Fruit fly (Drosophila melanogaster) whole organism, embryonic: ENCODE results near the gene SdicC.

Experiments used
- Asciz ChIP-seq: fragments of 200-800 bp; sonication (Bioruptor generic); optimal IDR thresholded peaks from 2 replicates; lab custom pipeline; 2017; ENCODE audit warnings: missing biosample characterization, mild to moderate bottlenecking, missing genetic modification characterization, missing genetic modification reagents
- CG10366 ChIP-seq: fragments of 200-800 bp; sonication (Bioruptor generic); IDR thresholded peaks from 2 replicates; pipeline ENCODE4 v1.3.6; 2022; ENCODE audit warnings: missing biosample characterization, missing genetic modification characterization
- CG10431 ChIP-seq: fragments of 200-800 bp; sonication (Bioruptor generic); optimal IDR thresholded peaks from 3 replicates; lab custom pipeline; 2018; ENCODE audit warnings: missing biosample characterization, mild to moderate bottlenecking, missing genetic modification characterization
- CG11247 ChIP-seq: fragments of 200-800 bp; sonication (Bioruptor generic); IDR thresholded peaks from 2 replicates; pipeline ENCODE4 v1.3.6; 2022; ENCODE audit warnings: missing biosample characterization, missing genetic modification characterization
- CG11398 ChIP-seq: fragments of 200-800 bp; sonication (Bioruptor generic); optimal IDR thresholded peaks from 2 replicates; lab custom pipeline; 2016; ENCODE audit warnings: missing biosample characterization, missing genetic modification characterization
- CG11696 ChIP-seq: fragments of 200-800 bp; sonication (Bioruptor generic); IDR thresholded peaks from 2 replicates; pipeline ENCODE4 v1.3.6; 2022; ENCODE audit warnings: missing biosample characterization, missing genetic modification characterization
- CG12942 ChIP-seq: fragments of 200-800 bp; sonication (Bioruptor generic); optimal IDR thresholded peaks from 3 replicates; lab custom pipeline; 2016; ENCODE audit warnings: missing biosample characterization, missing genetic modification characterization
- CG14050 ChIP-seq: fragments of 200-800 bp; sonication (Bioruptor generic); IDR thresholded peaks from 3 replicates; pipeline ENCODE4 v1.3.6; 2022; ENCODE audit warnings: missing biosample characterization, missing genetic modification characterization
- CG15479 ChIP-seq: fragments of 200-800 bp; sonication (Bioruptor generic); optimal IDR thresholded peaks from 3 replicates; lab custom pipeline; 2019; ENCODE audit warnings: missing biosample characterization, mild to moderate bottlenecking, missing genetic modification characterization, moderate library complexity
- CG18011 ChIP-seq: fragments of 200-800 bp; sonication (Bioruptor generic); optimal IDR thresholded peaks from 2 replicates; lab custom pipeline; 2017; ENCODE audit warnings: missing biosample characterization, missing genetic modification characterization, mild to moderate bottlenecking, moderate library complexity, missing genotype
- CG18599 ChIP-seq: fragments of 200-800 bp; sonication (Bioruptor generic); optimal IDR thresholded peaks from 3 replicates; lab custom pipeline; 2017; ENCODE audit warnings: missing biosample characterization, missing genetic modification characterization, mild to moderate bottlenecking, moderate library complexity, missing genetic modification reagents
- CG2129 ChIP-seq: fragments of 200-800 bp; sonication (Bioruptor generic); IDR thresholded peaks from 2 replicates; pipeline ENCODE4 v1.3.6; 2022; ENCODE audit warnings: missing biosample characterization, missing genetic modification characterization; ENCODE audit not compliant: partially characterized antibody
- CG3281 ChIP-seq: fragments of 200-800 bp; sonication (Bioruptor generic); optimal IDR thresholded peaks from 3 replicates; lab custom pipeline; 2017; ENCODE audit warnings: missing biosample characterization, mild to moderate bottlenecking, missing genetic modification characterization
- CG33557 ChIP-seq: fragments of 200-800 bp; sonication (Bioruptor generic); optimal IDR thresholded peaks from 2 replicates; lab custom pipeline; 2019; ENCODE audit warnings: missing biosample characterization, mild to moderate bottlenecking, missing genetic modification characterization, moderate library complexity
- CG3726 ChIP-seq: fragments of 200-800 bp; sonication (Bioruptor generic); IDR thresholded peaks from 3 replicates; pipeline ENCODE4, ENCODE4 v1.3.6; 2022; ENCODE audit warnings: missing biosample characterization, missing genetic modification characterization
- CG3838 ChIP-seq: fragments of 200-800 bp; sonication (Bioruptor generic); optimal IDR thresholded peaks from 3 replicates; lab custom pipeline; 2016; ENCODE audit warnings: missing biosample characterization, missing genetic modification characterization
- CG4820 ChIP-seq: fragments of 200-800 bp; sonication (Bioruptor generic); optimal IDR thresholded peaks from 3 replicates; lab custom pipeline; 2016; ENCODE audit warnings: missing biosample characterization, missing genetic modification characterization
- CG6175 ChIP-seq: fragments of 200-800 bp; sonication (Bioruptor generic); IDR thresholded peaks from 3 replicates; pipeline ENCODE4 v1.3.6; 2022; ENCODE audit warnings: missing biosample characterization, missing genetic modification characterization
- CG6813 ChIP-seq: fragments of 200-800 bp; sonication (Bioruptor generic); optimal IDR thresholded peaks from 2 replicates; lab custom pipeline; 2017; ENCODE audit warnings: missing biosample characterization, missing genetic modification characterization, mild to moderate bottlenecking, moderate library complexity, missing genetic modification reagents
- CG7786 ChIP-seq: fragments of 200-800 bp; sonication (Bioruptor generic); optimal IDR thresholded peaks from 2 replicates; lab custom pipeline; 2016; ENCODE audit warnings: missing biosample characterization, missing genetic modification characterization
- CG8359 ChIP-seq: fragments of 200-800 bp; sonication (Bioruptor generic); optimal IDR thresholded peaks from 2 replicates; lab custom pipeline; 2017; ENCODE audit warnings: missing biosample characterization, mild to moderate bottlenecking, missing genetic modification characterization, borderline replicate concordance
- CG9215 ChIP-seq: fragments of 200-800 bp; sonication (Bioruptor generic); IDR thresholded peaks from 2 replicates; pipeline ENCODE4 v1.3.6; 2022; ENCODE audit warnings: missing biosample characterization, missing genetic modification characterization
- CG9817 ChIP-seq: fragments of 200-800 bp; sonication (Bioruptor generic); optimal IDR thresholded peaks from 2 replicates; lab custom pipeline; 2018; ENCODE audit warnings: missing biosample characterization, mild to moderate bottlenecking, missing genetic modification characterization, moderate library complexity
- CrebB ChIP-seq: fragments of 200-800 bp; sonication (Bioruptor generic); optimal IDR thresholded peaks from 3 replicates; lab custom pipeline; 2018; ENCODE audit warnings: missing biosample characterization, mild to moderate bottlenecking, missing genetic modification characterization
- Dad ChIP-seq: fragments of 200-800 bp; sonication (Bioruptor generic); optimal IDR thresholded peaks from 3 replicates; lab custom pipeline; 2016; ENCODE audit warnings: missing biosample characterization, missing genetic modification characterization
- Dip2 ChIP-seq: fragments of 200-800 bp; sonication (Bioruptor generic); IDR thresholded peaks from 2 replicates; pipeline ENCODE4 v1.3.6; 2022; ENCODE audit warnings: missing biosample characterization, missing genetic modification characterization
- Doc2 ChIP-seq: fragments of 200-800 bp; sonication (Bioruptor generic); IDR thresholded peaks from 2 replicates; pipeline ENCODE4 v1.3.6; 2022; ENCODE audit warnings: missing biosample characterization, missing genetic modification characterization
- Gsc ChIP-seq: fragments of 200-800 bp; sonication (Bioruptor generic); IDR thresholded peaks from 2 replicates; pipeline ENCODE4 v1.3.6; 2022; ENCODE audit warnings: missing biosample characterization, missing genetic modification characterization
- HLHmδ ChIP-seq: fragments of 200-800 bp; sonication (Bioruptor generic); optimal IDR thresholded peaks from 2 replicates; lab custom pipeline; 2018; ENCODE audit warnings: missing biosample characterization, mild to moderate bottlenecking, missing genetic modification characterization, moderate library complexity
- Mad ChIP-seq: fragments of 200-800 bp; sonication (Bioruptor generic); optimal IDR thresholded peaks from 2 replicates; lab custom pipeline; 2016; ENCODE audit warnings: missing biosample characterization, missing genetic modification characterization
- Oaz ChIP-seq: fragments of 200-800 bp; sonication (Bioruptor generic); IDR thresholded peaks from 2 replicates; pipeline ENCODE4 v1.3.6; 2022; ENCODE audit warnings: missing biosample characterization, missing genetic modification characterization
- Ravus ChIP-seq: fragments of 200-800 bp; sonication (Bioruptor generic); IDR thresholded peaks from 2 replicates; pipeline ENCODE4 v1.3.6; 2022; ENCODE audit warnings: missing biosample characterization, missing genetic modification characterization
- Trl ChIP-seq, 3 experiments: fragments of >200 bp in 2 of 3; fragments of 200-800 bp in 1 of 3; sonication (Bioruptor generic) in 1 of 3; optimal IDR thresholded peaks; 2 replicates in 1 of 3; 3 replicates in 2 of 3; lab custom pipeline; 2016 to 2017; ENCODE audit warnings: missing biosample characterization in 1 of 3, missing genetic modification characterization in 1 of 3
- Xbp1 ChIP-seq: fragments of 200-800 bp; sonication (Bioruptor generic); optimal IDR thresholded peaks from 3 replicates; lab custom pipeline; 2016; ENCODE audit warnings: missing biosample characterization, mild to moderate bottlenecking, missing genetic modification characterization
- al ChIP-seq: fragments of 200-800 bp; sonication (Bioruptor generic); IDR thresholded peaks from 2 replicates; pipeline ENCODE4 v1.3.6; 2022; ENCODE audit warnings: missing biosample characterization, missing genetic modification characterization
- bsh ChIP-seq, 2 experiments: fragments of 200-800 bp; sonication (Bioruptor generic); optimal IDR thresholded peaks; 2 replicates each; lab custom pipeline; 2017 to 2018; ENCODE audit warnings: mild to moderate bottlenecking in 2 of 2, missing biosample characterization in 2 of 2, missing genetic modification characterization in 2 of 2, moderate library complexity in 1 of 2
- btn ChIP-seq: fragments of 200-800 bp; sonication (Bioruptor generic); optimal IDR thresholded peaks from 2 replicates; lab custom pipeline; 2016; ENCODE audit warnings: missing biosample characterization, missing genetic modification characterization
- cato ChIP-seq: fragments of 200-800 bp; sonication (Bioruptor generic); optimal IDR thresholded peaks from 2 replicates; lab custom pipeline; 2016; ENCODE audit warnings: missing biosample characterization, missing genetic modification characterization, borderline replicate concordance
- emc ChIP-seq: fragments of 200-800 bp; sonication (Bioruptor generic); optimal IDR thresholded peaks from 2 replicates; lab custom pipeline; 2016; ENCODE audit warnings: missing biosample characterization, missing genetic modification characterization
- gsb ChIP-seq: fragments of 200-800 bp; sonication (Bioruptor generic); IDR thresholded peaks from 2 replicates; pipeline ENCODE4 v1.3.6; 2022; ENCODE audit warnings: missing biosample characterization, missing genetic modification characterization
- ind ChIP-seq: fragments of 200-800 bp; sonication (Bioruptor generic); optimal IDR thresholded peaks from 3 replicates; lab custom pipeline; 2016; ENCODE audit warnings: missing biosample characterization, missing genetic modification characterization
- ken ChIP-seq: fragments of 200-800 bp; sonication (Bioruptor generic); IDR thresholded peaks from 3 replicates; pipeline ENCODE4 v1.3.6; 2022; ENCODE audit warnings: missing biosample characterization, missing genetic modification characterization
- nmo ChIP-seq: fragments of 200-800 bp; sonication (Bioruptor generic); optimal IDR thresholded peaks from 2 replicates; lab custom pipeline; 2018; ENCODE audit warnings: missing biosample characterization, mild to moderate bottlenecking, missing genetic modification characterization, moderate library complexity
- row ChIP-seq: fragments of 200-800 bp; sonication (Bioruptor generic); IDR thresholded peaks from 3 replicates; pipeline ENCODE4 v1.3.6; 2022; ENCODE audit warnings: missing biosample characterization, missing genetic modification characterization
- tap ChIP-seq: fragments of 200-800 bp; optimal IDR thresholded peaks from 3 replicates; lab custom pipeline; 2019; ENCODE audit warnings: missing biosample characterization, mild to moderate bottlenecking, missing genetic modification characterization, moderate library complexity
- unc-4 ChIP-seq: fragments of 200-800 bp; sonication (Bioruptor generic); IDR thresholded peaks from 2 replicates; pipeline ENCODE4 v1.3.6; 2022; ENCODE audit warnings: missing biosample characterization, missing genetic modification characterization; ENCODE audit not compliant: partially characterized antibody
- yki ChIP-seq: fragments of >200 bp; optimal IDR thresholded peaks from 3 replicates; lab custom pipeline; 2018
- z ChIP-seq: fragments of 200-800 bp; sonication (Bioruptor generic); IDR thresholded peaks from 3 replicates; pipeline ENCODE4 v1.3.6; 2022; ENCODE audit warnings: missing biosample characterization, missing genetic modification characterization
- zen2 ChIP-seq: fragments of 200-800 bp; sonication (Bioruptor generic); IDR thresholded peaks from 3 replicates; pipeline ENCODE4 v1.3.6; 2022; ENCODE audit warnings: missing biosample characterization, missing genetic modification characterization; ENCODE audit not compliant: partially characterized antibody
- zf30C ChIP-seq: fragments of 200-800 bp; sonication (Bioruptor generic); optimal IDR thresholded peaks from 3 replicates; lab custom pipeline; 2018; ENCODE audit warnings: missing biosample characterization, mild to moderate bottlenecking, missing genetic modification characterization
- zfh1 ChIP-seq: fragments of 200-800 bp; sonication (Bioruptor generic); IDR thresholded peaks from 3 replicates; pipeline ENCODE4 v1.3.6; 2022; ENCODE audit warnings: missing biosample characterization, missing genetic modification characterization

Gene SdicC

dm6 chrX:20173464-20173995 lies 43.5 kb downstream of the SdicC start, which contains the start of gene AnxB10 (continued):
- TF ChIP-seq CG3838 (GFP tag; lab: Kevin White, UChicago) = no peak
- TF ChIP-seq Mad (GFP tag; lab: Kevin White, UChicago) = peak; percentile 33
- no peak for TF ChIP-seq CG8359 (GFP tag; lab: Kevin White, UChicago)
- TF ChIP-seq unc-4 = no peak
- no peak for TF ChIP-seq zf30C (GFP tag; lab: Kevin White, UChicago)
- TF ChIP-seq CG12942 (GFP tag; lab: Kevin White, UChicago) = no peak
- TF ChIP-seq CG11247 (GFP tag; lab: Robert Waterston, UW) = no peak
- 0 out of 3 replicates have a peak, but pooled peaks have one; percentile 8 for TF ChIP-seq zfh1 (GFP tag; lab: Robert Waterston, UW)
- no peak for TF ChIP-seq Oaz (GFP tag; lab: Robert Waterston, UW)
- TF ChIP-seq Asciz = peak; percentile 63
- TF ChIP-seq Gsc (GFP tag; lab: Robert Waterston, UW) = no peak
- no peak for TF ChIP-seq HLHmδ (GFP tag; lab: Kevin White, UChicago)
- no peak for TF ChIP-seq CG11398 (GFP tag; lab: Kevin White, UChicago)
- peak; percentile 29; the same call in 1 of the 2 replicates for TF ChIP-seq CG9215
- TF ChIP-seq z = no peak
- TF ChIP-seq Doc2 (GFP tag; lab: Robert Waterston, UW) = no peak
- TF ChIP-seq row (GFP tag; lab: Robert Waterston, UW) = peak; percentile 58
- TF ChIP-seq CG14050 = no peak
- no peak for TF ChIP-seq CG15479 (GFP tag; lab: Kevin White, UChicago)
- TF ChIP-seq cato = peak; percentile 16
- peak; percentile 64 for TF ChIP-seq CG4820 (GFP tag; lab: Kevin White, UChicago)
- no peak for TF ChIP-seq al
- TF ChIP-seq Dip2 = no peak
- TF ChIP-seq CG6175 (GFP tag; lab: Robert Waterston, UW) = no peak
- TF ChIP-seq ken (GFP tag; lab: Robert Waterston, UW) = no peak
- TF ChIP-seq CG3281 (GFP tag; lab: Kevin White, UChicago) = peak; percentile 75
- no peak for TF ChIP-seq CG18011
- peak; percentile 76 for TF ChIP-seq CG18599
- no peak for TF ChIP-seq CG11696
- TF ChIP-seq CG33557 (GFP tag; lab: Kevin White, UChicago) = no peak
- no peak for TF ChIP-seq CG10431 (GFP tag; lab: Kevin White, UChicago)
- no peak for TF ChIP-seq CG9817 (tag; lab: Kevin White, UChicago)
- no peak for TF ChIP-seq emc (GFP tag; lab: Kevin White, UChicago)
- peak; percentile 36 for TF ChIP-seq tap
- no peak for TF ChIP-seq yki (lab: Kevin White, UChicago)
- TF ChIP-seq ind = peak; percentile 73
- TF ChIP-seq nmo = peak; percentile 67
- no peak for TF ChIP-seq CrebB
- TF ChIP-seq CG6813 (GFP tag; lab: Kevin White, UChicago) = peak; percentile 58
- TF ChIP-seq gsb = no peak
- TF ChIP-seq CG2129 (GFP tag; lab: Robert Waterston, UW) = no peak
- peak; percentile 68 for TF ChIP-seq Xbp1 (GFP tag; lab: Kevin White, UChicago)
- peak; percentile 12; the same call in 1 of the 2 replicates for TF ChIP-seq CG10366 (GFP tag; lab: Robert Waterston, UW)
- no peak for TF ChIP-seq CG7786 (GFP tag; lab: Kevin White, UChicago)
- peak; percentile 53 to 83 for TF ChIP-seq bsh (GFP tag; optimal IDR thresholded peaks at IDR 0.05; lab: Kevin White, UChicago)
- TF ChIP-seq zen2 (GFP tag; lab: Robert Waterston, UW) = no peak
- TF ChIP-seq Dad = peak; percentile 12
- peak; percentile 28 for TF ChIP-seq Ravus
- peak; percentile 40 for TF ChIP-seq btn (GFP tag; lab: Kevin White, UChicago)
- TF ChIP-seq Trl (optimal IDR thresholded peaks at IDR 0.05; lab: Kevin White, UChicago) = no peak
- TF ChIP-seq Trl (GFP tag; optimal IDR thresholded peaks at IDR 0.05; lab: Kevin White, UChicago) = peak; percentile 36
- no peak for TF ChIP-seq CG3726 (GFP tag; lab: Robert Waterston, UW)
